Fruit fly (Drosophila melanogaster) whole organism, embryonic: ENCODE data around the gene CG3604.

ENCODE experiments used
- Aef1 ChIP-seq: fragments of 200-800 bp; sonication (Bioruptor generic); IDR thresholded peaks from 3 replicates; pipeline ENCODE4 v1.3.6; 2022; ENCODE audit warnings: missing biosample characterization, missing genetic modification characterization
- C15 ChIP-seq: fragments of 200-800 bp; sonication (Bioruptor generic); IDR thresholded peaks from 3 replicates; pipeline ENCODE4 v1.3.6; 2022; ENCODE audit warnings: missing biosample characterization, missing genetic modification characterization
- CG10267 ChIP-seq: fragments of 200-800 bp; sonication (Bioruptor generic); optimal IDR thresholded peaks from 2 replicates; lab custom pipeline; 2018; ENCODE audit warnings: missing biosample characterization, mild to moderate bottlenecking, missing genetic modification characterization, moderate library complexity
- CG11093 ChIP-seq: fragments of 200-800 bp; sonication (Bioruptor generic); IDR thresholded peaks from 3 replicates; pipeline ENCODE4 v1.3.6; 2022; ENCODE audit warnings: missing biosample characterization, missing genetic modification characterization
- CG11247 ChIP-seq: fragments of 200-800 bp; sonication (Bioruptor generic); IDR thresholded peaks from 2 replicates; pipeline ENCODE4 v1.3.6; 2022; ENCODE audit warnings: missing biosample characterization, missing genetic modification characterization
- CG16815 ChIP-seq: fragments of 200-800 bp; sonication (Bioruptor generic); optimal IDR thresholded peaks from 3 replicates; lab custom pipeline; 2017; ENCODE audit warnings: missing biosample characterization, mild to moderate bottlenecking, missing genetic modification characterization
- CG17568 ChIP-seq: fragments of 200-800 bp; sonication (Bioruptor generic); optimal IDR thresholded peaks from 2 replicates; lab custom pipeline; 2018; ENCODE audit warnings: missing biosample characterization, mild to moderate bottlenecking, missing genetic modification characterization, moderate library complexity
- CG17912 ChIP-seq: fragments of 200-800 bp; sonication (Bioruptor generic); optimal IDR thresholded peaks from 2 replicates; lab custom pipeline; 2018; ENCODE audit warnings: missing biosample characterization, mild to moderate bottlenecking, missing genetic modification characterization
- CG18619 ChIP-seq: fragments of 200-800 bp; sonication (Bioruptor generic); optimal IDR thresholded peaks from 3 replicates; lab custom pipeline; 2017; ENCODE audit warnings: missing biosample characterization, mild to moderate bottlenecking, missing genetic modification characterization
- CG2199 ChIP-seq: fragments of 200-800 bp; sonication (Bioruptor generic); IDR thresholded peaks from 3 replicates; pipeline ENCODE4 v1.3.6; 2022; ENCODE audit warnings: missing biosample characterization, missing genetic modification characterization
- CG2875 ChIP-seq: fragments of 200-800 bp; sonication (Bioruptor generic); optimal IDR thresholded peaks from 2 replicates; lab custom pipeline; 2017; ENCODE audit warnings: missing biosample characterization, mild to moderate bottlenecking, missing genetic modification characterization, missing genetic modification reagents
- CG34224 ChIP-seq: fragments of 200-800 bp; sonication (Bioruptor generic); IDR thresholded peaks from 3 replicates; pipeline ENCODE4 v1.3.6; 2022; ENCODE audit warnings: missing biosample characterization, missing genetic modification characterization; ENCODE audit not compliant: partially characterized antibody
- CG34376 ChIP-seq: fragments of 200-800 bp; sonication (Bioruptor generic); optimal IDR thresholded peaks from 2 replicates; lab custom pipeline; 2018; ENCODE audit warnings: missing biosample characterization, mild to moderate bottlenecking, missing genetic modification characterization
- CG3847 ChIP-seq: fragments of 200-800 bp; sonication (Bioruptor generic); IDR thresholded peaks from 2 replicates; pipeline ENCODE4 v1.3.6; 2022; ENCODE audit warnings: missing biosample characterization, missing genetic modification characterization
- CG4730 ChIP-seq: fragments of 200-800 bp; sonication (Bioruptor generic); IDR thresholded peaks from 2 replicates; pipeline ENCODE4 v1.3.6; 2022; ENCODE audit warnings: missing biosample characterization, missing genetic modification characterization
- CG5180 ChIP-seq: fragments of 200-800 bp; sonication (Bioruptor generic); optimal IDR thresholded peaks from 3 replicates; lab custom pipeline; 2017; ENCODE audit warnings: missing biosample characterization, missing genetic modification characterization, mild to moderate bottlenecking, moderate library complexity, missing genetic modification reagents
- CG5245 ChIP-seq: fragments of 200-800 bp; sonication (Bioruptor generic); optimal IDR thresholded peaks from 3 replicates; lab custom pipeline; 2016; ENCODE audit warnings: missing biosample characterization, missing genetic modification characterization
- CG6813 ChIP-seq: fragments of 200-800 bp; sonication (Bioruptor generic); optimal IDR thresholded peaks from 2 replicates; lab custom pipeline; 2017; ENCODE audit warnings: missing biosample characterization, missing genetic modification characterization, mild to moderate bottlenecking, moderate library complexity, missing genetic modification reagents
- CG7839 ChIP-seq: fragments of 200-800 bp; sonication (Bioruptor generic); optimal IDR thresholded peaks from 3 replicates; lab custom pipeline; 2018; ENCODE audit warnings: missing biosample characterization, mild to moderate bottlenecking, missing genetic modification characterization, moderate library complexity
- CG7963 ChIP-seq: fragments of 200-800 bp; sonication (Bioruptor generic); IDR thresholded peaks from 3 replicates; pipeline ENCODE4 v1.3.6; 2022; ENCODE audit warnings: missing biosample characterization, missing genetic modification characterization; ENCODE audit not compliant: partially characterized antibody
- CG8765 ChIP-seq: fragments of 200-800 bp; sonication (Bioruptor generic); IDR thresholded peaks from 2 replicates; pipeline ENCODE4 v1.3.6; 2022; ENCODE audit warnings: missing biosample characterization, missing genetic modification characterization
- CG9727 ChIP-seq: fragments of 200-800 bp; sonication (Bioruptor generic); optimal IDR thresholded peaks from 3 replicates; lab custom pipeline; 2017; ENCODE audit warnings: missing biosample characterization, mild to moderate bottlenecking, missing genetic modification characterization
- CG9797 ChIP-seq: fragments of 200-800 bp; sonication (Bioruptor generic); optimal IDR thresholded peaks from 3 replicates; lab custom pipeline; 2018; ENCODE audit warnings: missing biosample characterization, mild to moderate bottlenecking, missing genetic modification characterization
- Dad ChIP-seq: fragments of 200-800 bp; sonication (Bioruptor generic); optimal IDR thresholded peaks from 3 replicates; lab custom pipeline; 2016; ENCODE audit warnings: missing biosample characterization, missing genetic modification characterization
- Deaf1 ChIP-seq: fragments of 200-800 bp; optimal IDR thresholded peaks from 3 replicates; lab custom pipeline; 2019; ENCODE audit warnings: missing biosample characterization, mild to moderate bottlenecking, missing genetic modification characterization, moderate library complexity
- Dll ChIP-seq: fragments of 200-800 bp; sonication (Bioruptor generic); IDR thresholded peaks from 4 replicates; pipeline ENCODE4 v1.3.6; 2022; ENCODE audit warnings: missing biosample characterization, missing genetic modification characterization; ENCODE audit not compliant: partially characterized antibody
- Fer3 ChIP-seq: fragments of 200-800 bp; sonication (Bioruptor generic); optimal IDR thresholded peaks from 2 replicates; lab custom pipeline; 2018; ENCODE audit warnings: missing biosample characterization, mild to moderate bottlenecking, missing genetic modification characterization, moderate library complexity
- HmgZ ChIP-seq: fragments of 200-800 bp; sonication (Bioruptor generic); optimal IDR thresholded peaks from 2 replicates; lab custom pipeline; 2018; ENCODE audit warnings: missing biosample characterization, mild to moderate bottlenecking, missing genetic modification characterization
- Hsf ChIP-seq: fragments of 200-800 bp; sonication (Bioruptor generic); optimal IDR thresholded peaks from 3 replicates; lab custom pipeline; 2016; ENCODE audit warnings: missing biosample characterization, missing genetic modification characterization
- MBD-R2 ChIP-seq: fragments of 200-800 bp; sonication (Bioruptor generic); IDR thresholded peaks from 2 replicates; pipeline ENCODE4 v1.3.6; 2022; ENCODE audit warnings: missing biosample characterization, missing genetic modification characterization
- MESR4 ChIP-seq: fragments of 200-800 bp; sonication (Bioruptor generic); optimal IDR thresholded peaks from 2 replicates; lab custom pipeline; 2018; ENCODE audit warnings: missing biosample characterization, mild to moderate bottlenecking, missing genetic modification characterization, moderate library complexity
- Myb ChIP-seq: fragments of 200-800 bp; sonication (Bioruptor generic); optimal IDR thresholded peaks from 2 replicates; lab custom pipeline; 2016; ENCODE audit warnings: missing biosample characterization, missing genetic modification characterization
- NC2β ChIP-seq: fragments of 200-800 bp; sonication (Bioruptor generic); optimal IDR thresholded peaks from 2 replicates; lab custom pipeline; 2016; ENCODE audit warnings: missing biosample characterization, missing genetic modification characterization
- Optix ChIP-seq: fragments of 200-800 bp; sonication (Bioruptor generic); IDR thresholded peaks from 3 replicates; pipeline ENCODE4 v1.3.6; 2022; ENCODE audit warnings: missing biosample characterization, missing genetic modification characterization
- Trl ChIP-seq, 3 experiments: fragments of >200 bp in 2 of 3; fragments of 200-800 bp in 1 of 3; sonication (Bioruptor generic) in 1 of 3; optimal IDR thresholded peaks; 2 replicates in 1 of 3; 3 replicates in 2 of 3; lab custom pipeline; 2016 to 2017; ENCODE audit warnings: missing biosample characterization in 1 of 3, missing genetic modification characterization in 1 of 3
- ase ChIP-seq: fragments of 200-800 bp; sonication (Bioruptor generic); IDR thresholded peaks from 3 replicates; pipeline ENCODE4 v1.3.6; 2022; ENCODE audit warnings: missing biosample characterization, missing genetic modification characterization
- az2 ChIP-seq: fragments of 200-800 bp; sonication (Bioruptor generic); optimal IDR thresholded peaks from 3 replicates; lab custom pipeline; 2016; ENCODE audit warnings: missing biosample characterization, missing genetic modification characterization
- bbx ChIP-seq: fragments of 200-800 bp; sonication (Bioruptor generic); IDR thresholded peaks from 2 replicates; pipeline ENCODE4 v1.3.6; 2022; ENCODE audit warnings: missing biosample characterization, missing genetic modification characterization; ENCODE audit not compliant: partially characterized antibody
- bigmax ChIP-seq: fragments of 200-800 bp; sonication (Bioruptor generic); optimal IDR thresholded peaks from 2 replicates; lab custom pipeline; 2018; ENCODE audit warnings: missing biosample characterization, mild to moderate bottlenecking, missing genetic modification characterization
- chif ChIP-seq, 2 experiments: fragments of 200-800 bp; sonication (Bioruptor generic); optimal IDR thresholded peaks; 3 replicates each; lab custom pipeline; 2016; ENCODE audit warnings: missing biosample characterization in 2 of 2, missing genetic modification characterization in 2 of 2
- disco-r ChIP-seq: fragments of 200-800 bp; sonication (Bioruptor generic); optimal IDR thresholded peaks from 2 replicates; lab custom pipeline; 2016; ENCODE audit warnings: missing biosample characterization, missing genetic modification characterization
- eyg ChIP-seq: fragments of 200-800 bp; sonication (Bioruptor generic); optimal IDR thresholded peaks from 3 replicates; lab custom pipeline; 2016; ENCODE audit warnings: missing biosample characterization, missing genetic modification characterization
- gsb-n ChIP-seq: fragments of 200-800 bp; sonication (Bioruptor generic); optimal IDR thresholded peaks from 3 replicates; lab custom pipeline; 2018; ENCODE audit warnings: missing biosample characterization, mild to moderate bottlenecking, missing genetic modification characterization
- her ChIP-seq: fragments of 200-800 bp; sonication (Bioruptor generic); optimal IDR thresholded peaks from 2 replicates; lab custom pipeline; 2016; ENCODE audit warnings: missing biosample characterization, missing genetic modification characterization
- luna ChIP-seq: fragments of 200-800 bp; sonication (Bioruptor generic); optimal IDR thresholded peaks from 2 replicates; lab custom pipeline; 2016; ENCODE audit warnings: missing biosample characterization, missing genetic modification characterization
- nmo ChIP-seq: fragments of 200-800 bp; sonication (Bioruptor generic); optimal IDR thresholded peaks from 2 replicates; lab custom pipeline; 2018; ENCODE audit warnings: missing biosample characterization, mild to moderate bottlenecking, missing genetic modification characterization, moderate library complexity
- slp2 ChIP-seq: fragments of 200-800 bp; sonication (Bioruptor generic); optimal IDR thresholded peaks from 2 replicates; lab custom pipeline; 2016; ENCODE audit warnings: missing biosample characterization, missing genetic modification characterization
- tll ChIP-seq, 2 experiments: fragments of 200-800 bp in 1 of 2; fragments of >200 bp in 1 of 2; sonication (Bioruptor generic) in 1 of 2; optimal IDR thresholded peaks; 2 replicates each; lab custom pipeline; 2017 to 2019; ENCODE audit warnings: missing biosample characterization in 2 of 2, missing genetic modification characterization in 2 of 2, mild to moderate bottlenecking in 1 of 2, moderate library complexity in 1 of 2
- wek ChIP-seq: fragments of 200-800 bp; sonication (Bioruptor generic); optimal IDR thresholded peaks from 3 replicates; lab custom pipeline; 2018; ENCODE audit warnings: missing biosample characterization, mild to moderate bottlenecking, missing genetic modification characterization, moderate library complexity
- zen2 ChIP-seq: fragments of 200-800 bp; sonication (Bioruptor generic); IDR thresholded peaks from 3 replicates; pipeline ENCODE4 v1.3.6; 2022; ENCODE audit warnings: missing biosample characterization, missing genetic modification characterization; ENCODE audit not compliant: partially characterized antibody

Gene CG3604

DNA sequence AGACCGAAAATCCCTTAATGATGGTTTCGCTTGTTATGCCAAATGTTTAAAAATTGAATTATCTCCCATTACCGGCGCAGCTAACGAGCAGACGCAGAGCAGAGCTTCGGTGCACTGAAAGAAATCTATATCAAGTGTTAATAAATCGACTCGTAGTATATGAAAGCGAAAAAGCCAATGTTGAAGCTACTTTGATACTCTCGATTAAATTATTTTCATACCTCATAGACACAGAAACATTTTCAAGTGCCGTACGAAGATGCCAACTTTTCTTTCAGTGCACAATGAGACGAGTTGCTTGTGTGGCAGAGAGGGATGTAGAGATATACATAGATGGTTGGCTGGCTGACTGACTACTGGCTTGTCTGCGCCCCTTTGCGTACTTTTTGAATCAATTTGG is 21.9 kb downstream of the CG3604 start (continued):
- TF ChIP-seq HmgZ (tag; lab: Kevin White, UChicago) (no peak), CG16815 (GFP tag; lab: Kevin White, UChicago) (peak; percentile 8), C15 (no peak), MBD-R2 (no peak), CG9797 (GFP tag; lab: Kevin White, UChicago) (no peak), Aef1 (GFP tag; lab: Robert Waterston, UW) (0 out of 3 replicates have a peak, but pooled peaks have one; percentile 12), Fer3 (tag; lab: Kevin White, UChicago) (no peak), CG8765 (GFP tag; lab: Robert Waterston, UW) (peak; percentile 55; the same call in 1 of the 2 replicates), CG34376 (no peak), slp2 (no peak), CG6813 (GFP tag; lab: Kevin White, UChicago) (no peak), Hsf (peak; percentile 6), her (no peak), disco-r (GFP tag; lab: Kevin White, UChicago) (no peak), tll (GFP tag; optimal IDR thresholded peaks at IDR 0.05; lab: Kevin White, UChicago) (no peak), CG17912 (GFP tag; lab: Kevin White, UChicago) (no peak), Optix (GFP tag; lab: Robert Waterston, UW) (no peak), bigmax (GFP tag; lab: Kevin White, UChicago) (no peak), wek (GFP tag; lab: Kevin White, UChicago) (no peak), CG18619 (GFP tag; lab: Kevin White, UChicago) (no peak), CG11247 (GFP tag; lab: Robert Waterston, UW) (no peak), Myb (GFP tag; lab: Kevin White, UChicago) (no peak), Deaf1 (tag; lab: Kevin White, UChicago) (no peak), CG17568 (GFP tag; lab: Kevin White, UChicago) (no peak), Dad (GFP tag; lab: Kevin White, UChicago) (no peak), az2 (peak; percentile 6), CG3847 (GFP tag; lab: Robert Waterston, UW) (peak; percentile 10; the same call in 1 of the 2 replicates), CG5245 (GFP tag; lab: Kevin White, UChicago) (peak; percentile 30), bbx (GFP tag; lab: Robert Waterston, UW) (no peak), CG5180 (GFP tag; lab: Kevin White, UChicago) (no peak), CG2875 (GFP tag; lab: Kevin White, UChicago) (peak; percentile 13), eyg (GFP tag; lab: Kevin White, UChicago) (no peak), CG4730 (GFP tag; lab: Robert Waterston, UW) (no peak), CG11093 (GFP tag; lab: Robert Waterston, UW) (no peak), zen2 (GFP tag; lab: Robert Waterston, UW) (no peak), CG9727 (GFP tag; lab: Kevin White, UChicago) (peak; percentile 18), CG7839 (tag; lab: Kevin White, UChicago) (no peak), NC2β (GFP tag; lab: Kevin White, UChicago) (no peak), CG10267 (tag; lab: Kevin White, UChicago) (peak; percentile 26), Trl (optimal IDR thresholded peaks at IDR 0.05; lab: Kevin White, UChicago) (no peak), Trl (GFP tag; optimal IDR thresholded peaks at IDR 0.05; lab: Kevin White, UChicago) (no peak), chif (GFP tag; optimal IDR thresholded peaks at IDR 0.05; lab: Kevin White, UChicago) (peak; percentile 17 to 49), luna (no peak), Dll (no peak), CG2199 (0 out of 3 replicates have a peak, but pooled peaks have one; percentile 32), ase (GFP tag; lab: Robert Waterston, UW) (0 out of 3 replicates have a peak, but pooled peaks have one; percentile 35), CG34224 (GFP tag; lab: Robert Waterston, UW) (no peak), MESR4 (GFP tag; lab: Kevin White, UChicago) (no peak), CG7963 (GFP tag; lab: Robert Waterston, UW) (no peak), gsb-n (tag; lab: Kevin White, UChicago) (peak; percentile 35), nmo (GFP tag; lab: Kevin White, UChicago) (peak; percentile 44)
